Fruit fly (Drosophila melanogaster) whole organism, embryonic: ENCODE data around the gene CG43638.

Experiments
- Asciz ChIP-seq: fragments of 200-800 bp; sonication (Bioruptor generic); optimal IDR thresholded peaks from 2 replicates; lab custom pipeline; 2017; ENCODE audit warnings: missing biosample characterization, mild to moderate bottlenecking, missing genetic modification characterization, missing genetic modification reagents
- CG10267 ChIP-seq: fragments of 200-800 bp; sonication (Bioruptor generic); optimal IDR thresholded peaks from 2 replicates; lab custom pipeline; 2018; ENCODE audit warnings: missing biosample characterization, mild to moderate bottlenecking, missing genetic modification characterization, moderate library complexity
- CG10321 ChIP-seq: fragments of 200-800 bp; sonication (Bioruptor generic); IDR thresholded peaks from 2 replicates; pipeline ENCODE4 v1.3.6; 2022; ENCODE audit warnings: missing biosample characterization, missing genetic modification characterization
- CG12155 ChIP-seq: fragments of 200-800 bp; sonication (Bioruptor generic); optimal IDR thresholded peaks from 3 replicates; lab custom pipeline; 2016; ENCODE audit warnings: missing biosample characterization, missing genetic modification characterization
- CG15601 ChIP-seq: fragments of 200-800 bp; sonication (Bioruptor generic); optimal IDR thresholded peaks from 3 replicates; lab custom pipeline; 2019; ENCODE audit warnings: missing biosample characterization, mild to moderate bottlenecking, missing genetic modification characterization, moderate library complexity
- CG17186 ChIP-seq: fragments of 200-800 bp; sonication (Bioruptor generic); optimal IDR thresholded peaks from 3 replicates; lab custom pipeline; 2017; ENCODE audit warnings: missing biosample characterization, missing genetic modification reagents, missing genetic modification characterization
- CG17829 ChIP-seq: fragments of 200-800 bp; optimal IDR thresholded peaks from 2 replicates; lab custom pipeline; 2019; ENCODE audit warnings: missing biosample characterization, mild to moderate bottlenecking, missing genetic modification characterization, moderate library complexity
- CG2202 ChIP-seq: fragments of 200-800 bp; sonication (Bioruptor generic); optimal IDR thresholded peaks from 2 replicates; lab custom pipeline; 2018; ENCODE audit warnings: missing biosample characterization, mild to moderate bottlenecking, missing genetic modification characterization
- CG34376 ChIP-seq: fragments of 200-800 bp; sonication (Bioruptor generic); optimal IDR thresholded peaks from 2 replicates; lab custom pipeline; 2018; ENCODE audit warnings: missing biosample characterization, mild to moderate bottlenecking, missing genetic modification characterization
- CG34422 ChIP-seq: fragments of 200-800 bp; sonication (Bioruptor generic); IDR thresholded peaks from 3 replicates; pipeline ENCODE4 v1.3.6; 2022; ENCODE audit warnings: missing biosample characterization, missing genetic modification characterization
- CG3838 ChIP-seq: fragments of 200-800 bp; sonication (Bioruptor generic); optimal IDR thresholded peaks from 3 replicates; lab custom pipeline; 2016; ENCODE audit warnings: missing biosample characterization, missing genetic modification characterization
- CG42726 ChIP-seq: fragments of 200-800 bp; sonication (Bioruptor generic); IDR thresholded peaks from 2 replicates; pipeline ENCODE4 v1.3.6; 2022; ENCODE audit warnings: missing biosample characterization, missing genetic modification characterization; ENCODE audit not compliant: partially characterized antibody
- CG6813 ChIP-seq: fragments of 200-800 bp; sonication (Bioruptor generic); optimal IDR thresholded peaks from 2 replicates; lab custom pipeline; 2017; ENCODE audit warnings: missing biosample characterization, missing genetic modification characterization, mild to moderate bottlenecking, moderate library complexity, missing genetic modification reagents
- CG8281 ChIP-seq: fragments of 200-800 bp; sonication (Bioruptor generic); optimal IDR thresholded peaks from 2 replicates; lab custom pipeline; 2018; ENCODE audit warnings: missing biosample characterization, mild to moderate bottlenecking, missing genetic modification characterization, moderate library complexity
- CG8388 ChIP-seq: fragments of 200-800 bp; sonication (Bioruptor generic); optimal IDR thresholded peaks from 2 replicates; lab custom pipeline; 2019; ENCODE audit warnings: missing biosample characterization, mild to moderate bottlenecking, missing genetic modification characterization, moderate library complexity
- CrebB ChIP-seq: fragments of 200-800 bp; sonication (Bioruptor generic); optimal IDR thresholded peaks from 3 replicates; lab custom pipeline; 2018; ENCODE audit warnings: missing biosample characterization, mild to moderate bottlenecking, missing genetic modification characterization
- D ChIP-seq, 2 experiments: fragments of 200-800 bp in 1 of 2; fragments of >200 bp in 1 of 2; sonication (Bioruptor generic) in 1 of 2; optimal IDR thresholded peaks; 2 replicates in 1 of 2; 3 replicates in 1 of 2; lab custom pipeline; 2017; ENCODE audit warnings: mild to moderate bottlenecking in 1 of 2, missing biosample characterization in 1 of 2, missing genetic modification characterization in 1 of 2, missing genetic modification reagents in 1 of 2
- Dip2 ChIP-seq: fragments of 200-800 bp; sonication (Bioruptor generic); IDR thresholded peaks from 2 replicates; pipeline ENCODE4 v1.3.6; 2022; ENCODE audit warnings: missing biosample characterization, missing genetic modification characterization
- Gsc ChIP-seq: fragments of 200-800 bp; sonication (Bioruptor generic); IDR thresholded peaks from 2 replicates; pipeline ENCODE4 v1.3.6; 2022; ENCODE audit warnings: missing biosample characterization, missing genetic modification characterization
- H15 ChIP-seq: fragments of 200-800 bp; sonication (Bioruptor generic); IDR thresholded peaks from 3 replicates; pipeline ENCODE4 v1.3.6; 2022; ENCODE audit warnings: missing biosample characterization, missing genetic modification characterization
- Med ChIP-seq: fragments of 200-800 bp; sonication (Bioruptor generic); peaks from one replicate; lab custom pipeline; 2016; ENCODE audit warnings: missing biosample characterization, missing genetic modification characterization, mild to moderate bottlenecking, inconsistent platforms, moderate library complexity
- Nf-YC ChIP-seq: fragments of 200-800 bp; optimal IDR thresholded peaks from 3 replicates; lab custom pipeline; 2019; ENCODE audit warnings: missing biosample characterization, mild to moderate bottlenecking, missing genetic modification characterization, moderate library complexity
- Optix ChIP-seq: fragments of 200-800 bp; sonication (Bioruptor generic); IDR thresholded peaks from 3 replicates; pipeline ENCODE4 v1.3.6; 2022; ENCODE audit warnings: missing biosample characterization, missing genetic modification characterization
- Six4 ChIP-seq: fragments of 200-800 bp; sonication (Bioruptor generic); optimal IDR thresholded peaks from 2 replicates; lab custom pipeline; 2016; ENCODE audit warnings: missing biosample characterization, missing genetic modification characterization
- Sry-β ChIP-seq: fragments of 200-800 bp; sonication (Bioruptor generic); optimal IDR thresholded peaks from 2 replicates; lab custom pipeline; 2018; ENCODE audit warnings: missing biosample characterization, mild to moderate bottlenecking, missing genetic modification characterization, moderate library complexity
- Sry-δ ChIP-seq: fragments of 200-800 bp; sonication (Bioruptor generic); optimal IDR thresholded peaks from 2 replicates; lab custom pipeline; 2016; ENCODE audit warnings: missing biosample characterization, missing genetic modification characterization
- Stat92E ChIP-seq, 3 experiments: fragments of >200 bp in 2 of 3; fragments of 200-800 bp in 1 of 3; sonication (Bioruptor generic) in 1 of 3; optimal IDR thresholded peaks; 2 replicates each; lab custom pipeline; 2017 to 2019; ENCODE audit warnings: missing biosample characterization in 3 of 3, missing genetic modification characterization in 3 of 3, mild to moderate bottlenecking in 1 of 3, moderate library complexity in 1 of 3
- Taf1 ChIP-seq: fragments of 200-800 bp; sonication (Bioruptor generic); IDR thresholded peaks from 2 replicates; pipeline ENCODE4 v1.3.6; 2022; ENCODE audit warnings: missing biosample characterization, missing genetic modification characterization
- ab ChIP-seq: fragments of 200-800 bp; sonication (Bioruptor generic); optimal IDR thresholded peaks from 2 replicates; lab custom pipeline; 2016; ENCODE audit warnings: missing biosample characterization, missing genetic modification characterization
- crc ChIP-seq: fragments of 200-800 bp; sonication (Bioruptor generic); optimal IDR thresholded peaks from 2 replicates; lab custom pipeline; 2016; ENCODE audit warnings: missing biosample characterization, missing genetic modification characterization
- esg ChIP-seq: fragments of 200-800 bp; sonication (Bioruptor generic); conservative IDR thresholded peaks from 2 replicates; pipeline ENCODE4 v1.3.6; 2022; ENCODE audit warnings: missing biosample characterization, missing genetic modification characterization
- fd3F ChIP-seq: fragments of 200-800 bp; sonication (Bioruptor generic); optimal IDR thresholded peaks from 2 replicates; lab custom pipeline; 2018; ENCODE audit warnings: missing biosample characterization, mild to moderate bottlenecking, missing genetic modification characterization, moderate library complexity
- fd64A ChIP-seq: fragments of 200-800 bp; sonication (Bioruptor generic); optimal IDR thresholded peaks from 3 replicates; lab custom pipeline; 2018; ENCODE audit warnings: missing biosample characterization, mild to moderate bottlenecking, missing genetic modification characterization
- fru ChIP-seq: fragments of >200 bp; optimal IDR thresholded peaks from 2 replicates; lab custom pipeline; 2017
- gce ChIP-seq: fragments of 200-800 bp; sonication (Bioruptor generic); IDR thresholded peaks from 3 replicates; pipeline ENCODE4 v1.3.6; 2022; ENCODE audit warnings: missing biosample characterization, missing genetic modification characterization
- gfzf ChIP-seq: fragments of 200-800 bp; sonication (Bioruptor generic); optimal IDR thresholded peaks from 2 replicates; lab custom pipeline; 2016; ENCODE audit warnings: missing biosample characterization, mild to moderate bottlenecking, missing genetic modification characterization, moderate library complexity
- hb ChIP-seq: fragments of 200-800 bp; sonication (Bioruptor generic); IDR thresholded peaks from 3 replicates; pipeline ENCODE4 v1.3.6; 2022; ENCODE audit warnings: missing biosample characterization, missing genetic modification characterization; ENCODE audit not compliant: partially characterized antibody
- hkb ChIP-seq, 2 experiments: fragments of 200-800 bp in 1 of 2; fragments of >200 bp in 1 of 2; sonication (Bioruptor generic) in 1 of 2; IDR thresholded peaks in 1 of 2; optimal IDR thresholded peaks in 1 of 2; 2 replicates each; pipeline versions ENCODE4 v1.3.6 to Lab custom; 2017 to 2022; ENCODE audit warnings: missing biosample characterization in 1 of 2, missing genetic modification characterization in 1 of 2
- kay ChIP-seq: fragments of 200-800 bp; sonication (Bioruptor generic); optimal IDR thresholded peaks from 2 replicates; lab custom pipeline; 2016; ENCODE audit warnings: missing biosample characterization, missing genetic modification characterization
- lab ChIP-seq: fragments of 200-800 bp; sonication (Bioruptor generic); optimal IDR thresholded peaks from 3 replicates; lab custom pipeline; 2017; ENCODE audit warnings: missing biosample characterization, missing genetic modification characterization, mild to moderate bottlenecking, moderate library complexity, missing genetic modification reagents
- lola ChIP-seq, 3 experiments: fragments of >200 bp in 2 of 3; fragments of 200-800 bp in 1 of 3; sonication (Bioruptor generic) in 1 of 3; optimal IDR thresholded peaks; 2 replicates each; lab custom pipeline; 2017 to 2019; ENCODE audit warnings: missing biosample characterization in 3 of 3, missing genetic modification characterization in 3 of 3, mild to moderate bottlenecking in 1 of 3, moderate library complexity in 1 of 3
- phol ChIP-seq: fragments of 200-800 bp; sonication (Bioruptor generic); optimal IDR thresholded peaks from 3 replicates; lab custom pipeline; 2018; ENCODE audit warnings: missing biosample characterization, mild to moderate bottlenecking, missing genetic modification characterization, moderate library complexity
- run ChIP-seq: fragments of 200-800 bp; sonication (Bioruptor generic); optimal IDR thresholded peaks from 3 replicates; lab custom pipeline; 2018; ENCODE audit warnings: missing biosample characterization, mild to moderate bottlenecking, missing genetic modification characterization
- schlank ChIP-seq: fragments of 200-800 bp; sonication (Bioruptor generic); optimal IDR thresholded peaks from 2 replicates; lab custom pipeline; 2018; ENCODE audit warnings: missing biosample characterization, mild to moderate bottlenecking, missing genetic modification characterization
- slou ChIP-seq: fragments of 200-800 bp; sonication (Bioruptor generic); optimal IDR thresholded peaks from 3 replicates; lab custom pipeline; 2016; ENCODE audit warnings: missing biosample characterization, missing genetic modification characterization
- tup ChIP-seq: fragments of 200-800 bp; sonication (Bioruptor generic); optimal IDR thresholded peaks from 2 replicates; lab custom pipeline; 2016; ENCODE audit warnings: missing biosample characterization, mild to moderate bottlenecking, missing genetic modification characterization, moderate library complexity
- usp ChIP-seq: fragments of >200 bp; optimal IDR thresholded peaks from 2 replicates; lab custom pipeline; 2017; ENCODE audit warnings: missing biosample characterization, missing genetic modification characterization
- wek ChIP-seq: fragments of 200-800 bp; sonication (Bioruptor generic); optimal IDR thresholded peaks from 3 replicates; lab custom pipeline; 2018; ENCODE audit warnings: missing biosample characterization, mild to moderate bottlenecking, missing genetic modification characterization, moderate library complexity
- z ChIP-seq: fragments of 200-800 bp; sonication (Bioruptor generic); IDR thresholded peaks from 3 replicates; pipeline ENCODE4 v1.3.6; 2022; ENCODE audit warnings: missing biosample characterization, missing genetic modification characterization
- zen ChIP-seq: fragments of 200-800 bp; sonication (Bioruptor generic); optimal IDR thresholded peaks from 3 replicates; lab custom pipeline; 2018; ENCODE audit warnings: missing biosample characterization, mild to moderate bottlenecking, missing genetic modification characterization, moderate library complexity

Gene CG43638

DNA sequence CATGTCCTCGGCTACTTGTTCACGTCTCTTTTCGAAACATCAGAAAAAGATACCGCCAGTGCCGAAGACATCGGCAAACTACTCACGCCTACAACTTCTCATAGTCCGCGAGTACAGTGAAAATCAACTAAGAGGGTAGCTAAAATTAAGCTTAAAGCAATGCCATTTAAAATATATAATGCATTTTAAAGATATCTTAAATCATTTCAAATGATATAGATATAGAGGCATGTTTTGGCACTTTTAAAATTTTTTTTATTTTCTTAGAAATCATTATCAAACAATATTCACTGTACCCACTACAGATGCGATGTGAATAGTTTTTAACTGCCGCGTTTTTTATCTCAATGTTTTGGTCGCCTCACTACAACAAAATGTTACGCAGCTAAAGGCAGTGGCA is 6.2 kb downstream of the CG43638 start (continued):
- TF ChIP-seq Sry-δ (GFP tag; lab: Kevin White, UChicago) (no peak), phol (peak; percentile 43), zen (peak; percentile 13), CG3838 (no peak), kay (GFP tag; lab: Kevin White, UChicago) (no peak), CG8281 (tag; lab: Kevin White, UChicago) (no peak), CG2202 (no peak), run (tag; lab: Kevin White, UChicago) (no peak), Sry-β (GFP tag; lab: Kevin White, UChicago) (no peak), hb (GFP tag; lab: Robert Waterston, UW) (no peak), Optix (GFP tag; lab: Robert Waterston, UW) (no peak), CG17186 (GFP tag; lab: Kevin White, UChicago) (no peak), fd3F (no peak), CG12155 (GFP tag; lab: Kevin White, UChicago) (peak; percentile 11), Six4 (peak; percentile 14), z (no peak), CG42726 (GFP tag; lab: Robert Waterston, UW) (no peak), fru (lab: Kevin White, UChicago) (no peak), Dip2 (GFP tag; lab: Robert Waterston, UW) (no peak), lola (GFP tag; optimal IDR thresholded peaks at IDR 0.05; lab: Kevin White, UChicago) (no peak), Stat92E (GFP tag; optimal IDR thresholded peaks at IDR 0.05; lab: Kevin White, UChicago) (no peak), CG6813 (GFP tag; lab: Kevin White, UChicago) (no peak), Gsc (GFP tag; lab: Robert Waterston, UW) (no peak), crc (GFP tag; lab: Kevin White, UChicago) (no peak), Nf-YC (tag; lab: Kevin White, UChicago) (no peak), lab (GFP tag; lab: Kevin White, UChicago) (peak; percentile 17), tup (GFP tag; lab: Kevin White, UChicago) (no peak), CG34422 (GFP tag; lab: Robert Waterston, UW) (peak; percentile 60; the same call in 2 of the 3 replicates), gfzf (GFP tag; lab: Kevin White, UChicago) (no peak), hkb (optimal IDR thresholded peaks at IDR 0.05; lab: Kevin White, UChicago) (no peak), hkb (GFP tag; IDR thresholded peaks at IDR 0.05; lab: Robert Waterston, UW) (peak; percentile 60; the same call in 1 of the 2 replicates), ab (no peak), esg (GFP tag; lab: Robert Waterston, UW) (peak; percentile 34; the same call in 1 of the 2 replicates), Med (no peak), CG17829 (tag; lab: Kevin White, UChicago) (peak; percentile 6), schlank (tag; lab: Kevin White, UChicago) (no peak), Asciz (GFP tag; lab: Kevin White, UChicago) (no peak), fd64A (no peak), usp (GFP tag; lab: Kevin White, UChicago) (no peak), CG10267 (tag; lab: Kevin White, UChicago) (peak; percentile 41), D (optimal IDR thresholded peaks at IDR 0.05; lab: Kevin White, UChicago) (no peak), D (GFP tag; optimal IDR thresholded peaks at IDR 0.05; lab: Kevin White, UChicago) (no peak), CG8388 (GFP tag; lab: Kevin White, UChicago) (peak; percentile 4), CG34376 (GFP tag; lab: Kevin White, UChicago) (no peak), Taf1 (GFP tag; lab: Robert Waterston, UW) (0 out of 2 replicates have a peak, but pooled peaks have one; percentile 50), gce (GFP tag; lab: Robert Waterston, UW) (no peak), slou (GFP tag; lab: Kevin White, UChicago) (no peak), wek (GFP tag; lab: Kevin White, UChicago) (no peak), H15 (GFP tag; lab: Robert Waterston, UW) (no peak), CrebB (no peak), CG10321 (GFP tag; lab: Robert Waterston, UW) (no peak), CG15601 (tag; lab: Kevin White, UChicago) (no peak)
